Worm (Caenorhabditis elegans) whole organism, midembryonic: ENCODE measurements around the gene meg-3.

ENCODE experiments used
- T22C8.4 ChIP-seq: fragments of 200-800 bp; sonication (Bioruptor generic); IDR thresholded peaks from 2 replicates; pipeline ENCODE4 v1.3.6; 2022; ENCODE audit warnings: missing genetic modification characterization, missing compliant biosample characterization
- cog-1 ChIP-seq: sonication (generic microtip); optimal IDR thresholded peaks from 2 replicates; lab custom pipeline; 2016; ENCODE audit warnings: missing genetic modification characterization, missing compliant biosample characterization
- flt-1 ChIP-seq: fragments of 200-800 bp; sonication (Bioruptor generic); IDR thresholded peaks from 2 replicates; pipeline ENCODE4 v1.3.6; 2022; ENCODE audit warnings: missing genetic modification characterization, missing compliant biosample characterization
- klf-2 ChIP-seq: fragments of 200-800 bp; sonication (Bioruptor generic); conservative IDR thresholded peaks from 2 replicates; pipeline ENCODE4 v1.3.6; 2022; ENCODE audit warnings: missing genetic modification reagents, missing genetic modification characterization, missing compliant biosample characterization
- med-1 ChIP-seq: sonication (generic microtip); optimal IDR thresholded peaks from 2 replicates; lab custom pipeline; 2017; ENCODE audit warnings: missing genetic modification characterization, mild to moderate bottlenecking, missing compliant biosample characterization, antibody characterized with exemption, missing genetic modification reagents; ENCODE audit not compliant: insufficient read depth
- ref-1 ChIP-seq: fragments of 200-800 bp; sonication (Bioruptor generic); conservative IDR thresholded peaks from 2 replicates; pipeline ENCODE4 v1.3.6; 2022; ENCODE audit warnings: missing genetic modification reagents, missing genetic modification characterization, missing compliant biosample characterization
- ztf-23 ChIP-seq: fragments of 200-800 bp; sonication (Bioruptor generic); IDR thresholded peaks from 2 replicates; pipeline ENCODE4 v1.3.6; 2022; ENCODE audit warnings: missing genetic modification reagents, missing genetic modification characterization, missing compliant biosample characterization
- ztf-29 ChIP-seq: fragments of 200-800 bp; sonication (Bioruptor generic); IDR thresholded peaks from 2 replicates; pipeline ENCODE4 v1.3.6; 2022; ENCODE audit warnings: missing genetic modification reagents, missing genetic modification characterization, missing compliant biosample characterization

DNA sequence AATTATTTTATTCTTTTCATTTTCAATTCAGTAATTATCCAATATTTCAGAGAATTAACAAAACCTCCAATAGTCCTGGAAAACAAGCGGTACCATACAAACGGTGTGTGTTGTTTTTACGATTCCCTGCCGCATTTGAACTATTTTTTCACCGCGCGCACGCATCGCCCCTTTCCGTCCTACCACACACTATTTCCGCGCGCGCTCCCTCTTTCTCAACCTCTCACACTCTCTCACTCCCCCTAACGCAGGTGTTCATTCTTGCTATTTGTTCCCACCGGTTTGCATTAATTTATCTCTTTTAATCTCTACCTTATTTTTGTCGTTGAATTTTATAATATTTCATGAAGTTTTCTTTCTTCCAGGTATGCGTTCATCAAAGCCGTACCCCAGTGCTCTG, 11.7 kb downstream of the meg-3 start, which contains the start of gene F52D2.12:
- no peak for TF ChIP-seq T22C8.4 (GFP tag; lab: Robert Waterston, UW)
- TF ChIP-seq flt-1 (GFP tag; lab: Robert Waterston, UW), result no peak
- no peak for TF ChIP-seq cog-1 (tag; lab: Kevin White, UChicago)
- no peak for TF ChIP-seq ztf-29 (GFP tag; lab: Robert Waterston, UW)
- no peak for TF ChIP-seq ztf-23 (GFP tag; lab: Robert Waterston, UW)
- no peak for TF ChIP-seq med-1 (GFP tag; lab: Kevin White, UChicago)
- TF ChIP-seq klf-2 (GFP tag; lab: Robert Waterston, UW), result no peak
- no peak for TF ChIP-seq ref-1 (GFP tag; lab: Robert Waterston, UW)
